Worm (Caenorhabditis elegans): ENCODE data around the gene F09F9.5.

F09F9.5 gene

ce11 chrX:4142202-4142601 lies 24.5 kb downstream of the F09F9.5 start:
- TF ChIP-seq hmg-11 (tag; optimal IDR thresholded peaks at IDR 0.05): no peak
- TF ChIP-seq ztf-11 (tag; optimal IDR thresholded peaks at IDR 0.05): no peak
- TF ChIP-seq ama-1 (optimal IDR thresholded peaks at IDR 0.05): peak; percentile 35
- TF ChIP-seq ceh-16 (tag; optimal IDR thresholded peaks at IDR 0.05): no peak
- peak; percentile 97 for TF ChIP-seq nhr-43 (tag; optimal IDR thresholded peaks at IDR 0.05; ENCODE audit: poor library complexity, severe bottlenecking)
- no peak for TF ChIP-seq elt-3 (tag; optimal IDR thresholded peaks at IDR 0.05)
- peak; percentile 55 for TF ChIP-seq elt-2 (tag; optimal IDR thresholded peaks at IDR 0.05)
- no peak for TF ChIP-seq fkh-2 (tag; optimal IDR thresholded peaks at IDR 0.05)
- TF ChIP-seq nfya-1 (tag; optimal IDR thresholded peaks at IDR 0.05; ENCODE audit: insufficient read depth): peak; percentile 71
- TF ChIP-seq unc-62 (GFP tag; optimal IDR thresholded peaks at IDR 0.05): no peak
- peak; percentile 82 for TF ChIP-seq lsy-12 (tag; optimal IDR thresholded peaks at IDR 0.05)
- no peak for TF ChIP-seq lin-15B (tag; optimal IDR thresholded peaks at IDR 0.05)
- TF ChIP-seq mml-1 (tag; optimal IDR thresholded peaks at IDR 0.05): peak; percentile 19
- no peak for TF ChIP-seq daf-12 (tag; optimal IDR thresholded peaks at IDR 0.05)
- peak in 1 of 2 experiments; percentile 44 for TF ChIP-seq eor-1 (tag; optimal IDR thresholded peaks at IDR 0.05)
- no peak for TF ChIP-seq ceh-9 (tag; optimal IDR thresholded peaks at IDR 0.05)
- TF ChIP-seq ztf-4 (tag; optimal IDR thresholded peaks at IDR 0.05): peak; percentile 45
- peak; percentile 44 for TF ChIP-seq tbx-2 (tag; optimal IDR thresholded peaks at IDR 0.05)
- TF ChIP-seq pqm-1 (tag; optimal IDR thresholded peaks at IDR 0.05): peak; percentile 23
- no peak for TF ChIP-seq snpc-4 (tag; optimal IDR thresholded peaks at IDR 0.05)
- TF ChIP-seq pha-4 (tag; optimal IDR thresholded peaks at IDR 0.05): peak; percentile 87
- TF ChIP-seq nhr-25 (tag; optimal IDR thresholded peaks at IDR 0.05): peak; percentile 85
- TF ChIP-seq mdl-1 (tag; optimal IDR thresholded peaks at IDR 0.05): peak; percentile 88
- TF ChIP-seq nhr-23 (tag; optimal IDR thresholded peaks at IDR 0.05): peak; percentile 46
- TF ChIP-seq ZK546.5 (tag; optimal IDR thresholded peaks at IDR 0.05): no peak

- TF ChIP-seq ceh-28 (tag; optimal IDR thresholded peaks at IDR 0.05) (no peak), hmg-11 (tag; optimal IDR thresholded peaks at IDR 0.05) (peak; percentile 10), nhr-77 (tag; optimal IDR thresholded peaks at IDR 0.05) (no peak), nhr-43 (tag; optimal IDR thresholded peaks at IDR 0.05; ENCODE audit: poor library complexity, severe bottlenecking) (no peak), ama-1 (optimal IDR thresholded peaks at IDR 0.05) (peak; percentile 78), ceh-16 (tag; optimal IDR thresholded peaks at IDR 0.05) (no peak), unc-62 (GFP tag; optimal IDR thresholded peaks at IDR 0.05) (no peak), lin-39 (tag; optimal IDR thresholded peaks at IDR 0.05) (peak; percentile 74), nhr-28 (tag; optimal IDR thresholded peaks at IDR 0.05) (no peak), aly-2 (tag; optimal IDR thresholded peaks at IDR 0.05) (no peak), fkh-10 (GFP tag; optimal IDR thresholded peaks at IDR 0.05) (no peak), fkh-2 (tag; optimal IDR thresholded peaks at IDR 0.05) (no peak), jun-1 (tag; optimal IDR thresholded peaks at IDR 0.05) (no peak), unc-39 (tag; optimal IDR thresholded peaks at IDR 0.05) (no peak), R02D3.7 (tag; optimal IDR thresholded peaks at IDR 0.05) (no peak), ztf-11 (tag; optimal IDR thresholded peaks at IDR 0.05) (no peak), pha-4 (tag; optimal IDR thresholded peaks at IDR 0.05) (no peak), elt-2 (tag; optimal IDR thresholded peaks at IDR 0.05) (peak; percentile 69), fos-1 (tag; optimal IDR thresholded peaks at IDR 0.05) (no peak), mdl-1 (tag; optimal IDR thresholded peaks at IDR 0.05) (no peak), daf-12 (tag; optimal IDR thresholded peaks at IDR 0.05) (no peak), nhr-23 (tag; optimal IDR thresholded peaks at IDR 0.05) (no peak), tbx-2 (tag; optimal IDR thresholded peaks at IDR 0.05) (no peak), elt-1 (tag; optimal IDR thresholded peaks at IDR 0.05) (no peak), elt-3 (tag; optimal IDR thresholded peaks at IDR 0.05) (no peak), nhr-12 (tag; optimal IDR thresholded peaks at IDR 0.05) (no peak), eor-1 (tag; optimal IDR thresholded peaks at IDR 0.05) (no peak), ZK546.5 (tag; optimal IDR thresholded peaks at IDR 0.05) (no peak), lsy-12 (tag; optimal IDR thresholded peaks at IDR 0.05) (no peak), nhr-11 (tag; optimal IDR thresholded peaks at IDR 0.05) (peak; percentile 64), ztf-4 (tag; optimal IDR thresholded peaks at IDR 0.05) (no peak), nfya-1 (tag; optimal IDR thresholded peaks at IDR 0.05; ENCODE audit: insufficient read depth) (peak; percentile 1), nhr-237 (tag; optimal IDR thresholded peaks at IDR 0.05) (no peak), lin-15B (tag; optimal IDR thresholded peaks at IDR 0.05) (no peak), ceh-82 (tag; optimal IDR thresholded peaks at IDR 0.05) (peak; percentile 42), pqm-1 (tag; optimal IDR thresholded peaks at IDR 0.05) (no peak), snpc-4 (tag; optimal IDR thresholded peaks at IDR 0.05) (no peak), mml-1 (tag; optimal IDR thresholded peaks at IDR 0.05) (no peak)
These were observed 25.0 kb downstream of the F09F9.5 start for ce11 chrX:4142648-4143259.
